Worm (Caenorhabditis elegans) whole organism, L4/young adult: ENCODE measurements around the gene F57H12.5.

Source experiments
- W03F9.2 ChIP-seq: fragments of 150-350 bp; optimal IDR thresholded peaks from 2 replicates; lab custom pipeline; 2014; ENCODE audit warnings: missing biosample characterization, missing genetic modification characterization
- dao-5 ChIP-seq: sonication (generic microtip); optimal IDR thresholded peaks from 2 replicates; lab custom pipeline; 2016; ENCODE audit warnings: missing genotype, missing genetic modification characterization, moderate library complexity, missing compliant biosample characterization
- him-1 ChIP-seq: sonication (generic microtip); optimal IDR thresholded peaks from 2 replicates; lab custom pipeline; 2016; ENCODE audit warnings: missing genotype, missing genetic modification reagents, missing genetic modification characterization, missing compliant biosample characterization

The F57H12.5 gene

DNA sequence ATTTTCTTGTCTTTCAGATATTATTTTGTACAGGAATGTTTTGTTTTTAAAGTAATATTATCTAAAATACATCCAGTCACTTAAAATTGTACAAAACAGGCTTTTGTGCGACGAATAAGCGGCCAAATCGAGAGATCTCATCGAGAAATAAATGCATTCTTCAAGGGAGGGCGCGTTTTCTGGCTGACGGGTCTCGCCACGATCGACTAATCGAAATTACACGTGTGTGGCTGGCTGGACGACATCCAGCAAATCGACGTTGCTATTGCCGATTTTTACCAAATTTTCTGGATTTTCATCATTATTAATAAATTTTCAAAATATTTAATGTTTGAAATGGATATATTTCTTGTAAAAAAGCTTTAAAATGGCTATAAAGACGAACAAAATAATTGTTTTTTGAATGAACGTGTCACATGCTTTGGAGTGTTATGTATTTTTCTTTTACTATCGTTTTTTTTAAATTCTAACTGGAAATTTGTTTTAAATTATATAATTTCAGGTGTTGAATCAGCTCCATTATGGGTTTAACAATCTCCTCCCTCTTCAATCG lies 15.0 kb downstream of the F57H12.5 start, which contains the start of gene arf-5:
arf-5 (plus strand) TSS at position 503 of the 553 bp plus-strand sequence.
- no peak for TF ChIP-seq dao-5 (tag; lab: Kevin White, UChicago)
- no peak for TF ChIP-seq him-1 (tag; lab: Kevin White, UChicago)
- no peak for TF ChIP-seq W03F9.2 (tag; lab: Kevin White, UChicago)

DNA sequence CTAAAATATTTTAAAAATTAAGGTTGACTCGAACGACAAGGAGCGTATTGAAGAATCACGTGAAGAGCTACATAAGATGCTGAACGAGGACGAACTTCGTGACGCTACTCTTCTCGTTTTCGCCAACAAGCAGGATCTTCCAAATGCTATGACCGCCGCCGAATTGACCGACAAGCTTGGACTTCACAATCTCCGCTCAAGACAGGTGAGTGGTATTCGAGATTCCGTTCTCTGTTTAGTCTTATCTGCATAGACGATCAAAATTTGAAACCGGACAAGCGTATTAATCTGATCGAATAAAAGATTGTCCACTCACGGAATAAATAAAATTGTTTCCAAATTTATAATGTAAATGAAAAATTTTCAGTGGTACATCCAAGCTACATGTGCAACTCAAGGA lies 15.9 kb downstream of the F57H12.5 start:
- TF ChIP-seq W03F9.2 (tag; lab: Kevin White, UChicago): no peak
- no peak for TF ChIP-seq dao-5 (tag; lab: Kevin White, UChicago)
- TF ChIP-seq him-1 (tag; lab: Kevin White, UChicago): no peak

DNA sequence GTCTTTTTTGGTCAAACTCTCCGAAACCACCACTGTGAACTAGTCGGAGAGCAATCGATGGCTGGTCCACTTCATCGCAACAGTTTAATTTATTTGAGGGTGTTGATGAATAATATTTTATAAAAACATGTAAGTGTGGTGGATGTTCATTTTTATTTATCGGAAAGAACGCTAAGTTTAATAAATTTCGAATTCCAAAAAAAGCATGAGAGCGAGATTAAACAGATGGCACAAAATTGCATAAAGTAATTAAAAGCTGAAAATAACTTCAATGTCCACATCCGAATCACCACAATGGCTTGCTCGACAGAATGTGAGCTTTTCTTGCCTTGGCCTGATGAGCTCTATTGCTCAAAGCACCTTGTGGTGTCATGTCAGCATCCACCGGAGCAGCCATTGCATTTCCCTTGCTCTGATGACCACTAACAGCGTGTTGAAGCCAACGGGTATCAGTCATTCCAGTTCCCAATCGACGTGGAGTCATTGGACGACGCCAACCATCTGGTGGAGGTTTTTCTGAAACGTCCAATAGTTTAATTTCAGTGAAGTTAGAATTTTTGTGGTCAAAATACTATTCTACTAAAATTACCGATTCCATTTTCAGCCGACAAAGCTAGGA lies 16.7 kb downstream of the F57H12.5 start:
- no peak for TF ChIP-seq him-1 (tag; lab: Kevin White, UChicago)
- TF ChIP-seq W03F9.2 (tag; lab: Kevin White, UChicago): no peak
- TF ChIP-seq dao-5 (tag; lab: Kevin White, UChicago): no peak

- TF ChIP-seq W03F9.2 (tag; lab: Kevin White, UChicago) (no peak), him-1 (tag; lab: Kevin White, UChicago) (no peak), dao-5 (tag; lab: Kevin White, UChicago) (no peak)
Observed at ce11 chrIV:7985737-7986136, 18.6 kb downstream of the F57H12.5 start.

- no peak for TF ChIP-seq W03F9.2 (tag; lab: Kevin White, UChicago)
- TF ChIP-seq dao-5 (tag; lab: Kevin White, UChicago): no peak
- TF ChIP-seq him-1 (tag; lab: Kevin White, UChicago): no peak
Observed at ce11 chrIV:7987083-7987482, 20.0 kb downstream of the F57H12.5 start, which contains the start of gene mec-17. TSS of gene mec-17 (minus strand) at chrIV:7987183.

DNA sequence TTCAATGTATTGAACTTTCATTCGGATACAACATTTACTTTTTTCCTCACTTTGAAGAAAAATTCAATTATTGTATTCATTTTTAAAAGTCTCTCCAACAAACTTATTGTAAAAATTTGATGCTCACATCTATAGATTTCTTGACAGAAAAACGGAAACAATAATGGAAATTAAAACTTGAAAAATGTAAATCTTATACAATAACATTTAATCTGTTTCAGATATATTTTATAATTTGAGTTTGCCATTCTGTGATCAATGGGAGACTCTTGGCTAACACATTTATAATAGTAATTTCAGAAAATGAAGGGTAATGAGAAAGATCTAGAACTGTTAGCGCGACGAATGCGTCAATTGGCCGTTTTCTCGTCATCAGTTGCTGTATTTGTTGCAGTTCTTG lies 21.3 kb downstream of the F57H12.5 start, which contains the start of gene col-115:
col-115 (plus strand) TSS at position 301 of the 400 bp plus-strand sequence.
- no peak for TF ChIP-seq dao-5 (tag; lab: Kevin White, UChicago)
- no peak for TF ChIP-seq him-1 (tag; lab: Kevin White, UChicago)
- no peak for TF ChIP-seq W03F9.2 (tag; lab: Kevin White, UChicago)

ce11 chrIV:7994715-7995114 lies 27.6 kb downstream of the F57H12.5 start:
- TF ChIP-seq dao-5 (tag; lab: Kevin White, UChicago): no peak
- no peak for TF ChIP-seq W03F9.2 (tag; lab: Kevin White, UChicago)
- no peak for TF ChIP-seq him-1 (tag; lab: Kevin White, UChicago)

DNA sequence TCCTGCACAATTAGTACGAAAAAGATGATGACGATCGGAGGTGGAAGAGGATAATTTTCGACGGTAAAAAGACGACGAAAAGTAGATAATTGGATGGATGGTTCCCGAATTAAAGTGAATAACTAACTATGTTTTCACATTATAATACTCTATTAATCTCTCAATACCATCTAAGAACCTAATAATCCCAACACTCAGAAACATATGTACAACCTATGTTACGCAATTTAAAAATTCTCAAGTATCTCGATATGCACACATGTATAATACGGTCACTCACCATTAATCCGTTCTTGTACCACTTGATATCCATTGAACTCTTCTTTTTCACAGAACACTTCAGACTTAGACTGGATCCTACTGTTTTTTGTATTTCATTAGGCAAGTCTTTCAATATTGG lies 33.7 kb downstream of the F57H12.5 start:
- no peak for TF ChIP-seq W03F9.2 (tag; lab: Kevin White, UChicago)
- TF ChIP-seq him-1 (tag; lab: Kevin White, UChicago): no peak
- TF ChIP-seq dao-5 (tag; lab: Kevin White, UChicago): no peak

DNA sequence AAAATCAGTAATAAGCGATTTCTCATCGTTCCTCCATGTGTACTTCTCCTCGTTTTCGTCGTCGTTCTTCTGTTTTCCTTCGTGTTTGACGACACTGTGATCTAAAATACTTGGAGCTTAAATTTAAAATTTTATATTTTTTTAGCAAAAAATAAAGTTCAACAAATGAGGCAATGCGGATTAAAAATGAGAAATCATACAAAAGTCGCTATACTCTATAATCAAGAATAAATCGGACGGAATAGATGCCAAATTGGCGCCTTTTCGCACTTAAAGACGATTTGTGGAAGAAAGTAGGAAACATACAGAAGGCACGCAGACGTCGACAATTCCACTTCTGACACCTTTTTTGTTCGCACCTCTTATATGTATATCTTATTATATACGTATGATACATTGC lies 36.9 kb downstream of the F57H12.5 start, which contains the start of gene rig-4:
rig-4 (minus strand) TSS at position 101 of the 400 bp plus-strand sequence.
- TF ChIP-seq dao-5 (tag; lab: Kevin White, UChicago) (no peak), him-1 (tag; lab: Kevin White, UChicago) (no peak), W03F9.2 (tag; lab: Kevin White, UChicago) (no peak)

ce11 chrIV:8005376-8005775 lies 38.3 kb downstream of the F57H12.5 start:
- TF ChIP-seq dao-5 (tag; lab: Kevin White, UChicago) (no peak), W03F9.2 (tag; lab: Kevin White, UChicago) (no peak), him-1 (tag; lab: Kevin White, UChicago) (no peak)

DNA sequence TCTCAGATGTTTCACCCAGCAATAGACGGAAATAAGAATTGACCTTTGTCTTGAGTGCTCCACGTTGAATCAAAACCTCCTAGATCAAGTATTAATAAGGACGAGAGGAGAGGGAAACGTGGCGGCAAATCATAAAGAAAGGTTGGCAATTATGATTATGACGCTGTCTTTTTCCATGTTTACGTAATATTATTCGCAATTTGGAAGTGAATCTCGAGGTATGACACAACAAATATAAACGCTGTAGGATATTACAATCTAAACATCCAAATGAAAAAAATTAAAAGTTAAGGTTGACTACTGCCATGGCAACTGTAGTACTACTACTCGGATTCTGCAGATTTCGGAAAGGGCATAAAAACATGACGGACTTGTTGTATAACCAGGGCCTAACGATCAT lies 39.1 kb downstream of the F57H12.5 start:
- TF ChIP-seq W03F9.2 (tag; lab: Kevin White, UChicago): no peak
- TF ChIP-seq him-1 (tag; lab: Kevin White, UChicago): no peak
- TF ChIP-seq dao-5 (tag; lab: Kevin White, UChicago): no peak

DNA sequence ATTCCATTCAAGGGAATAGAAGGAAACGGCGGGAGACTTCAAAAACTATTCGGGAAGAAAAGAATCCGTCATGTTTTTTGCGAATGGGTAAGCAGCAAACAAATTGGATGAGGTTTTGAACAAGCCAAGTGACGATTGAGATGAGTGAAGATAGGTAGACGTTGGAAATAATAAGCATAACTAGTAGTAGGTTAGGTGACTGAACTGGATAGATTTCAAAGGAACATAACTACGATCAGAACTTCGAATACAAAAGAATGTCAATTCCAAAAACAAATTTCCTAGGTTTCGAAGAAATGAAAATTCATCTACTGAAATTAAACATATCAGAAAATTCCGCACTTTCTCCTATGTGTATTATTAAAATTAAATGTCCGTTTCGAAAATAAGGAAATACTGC lies 40.4 kb downstream of the F57H12.5 start:
- TF ChIP-seq W03F9.2 (tag; lab: Kevin White, UChicago) (no peak), dao-5 (tag; lab: Kevin White, UChicago) (no peak), him-1 (tag; lab: Kevin White, UChicago) (no peak)

- TF ChIP-seq him-1 (tag; lab: Kevin White, UChicago) (no peak), W03F9.2 (tag; lab: Kevin White, UChicago) (no peak), dao-5 (tag; lab: Kevin White, UChicago) (no peak)
Observed at ce11 chrIV:8008137-8008536, 41.0 kb downstream of the F57H12.5 start.

- TF ChIP-seq W03F9.2 (tag; lab: Kevin White, UChicago): no peak
- no peak for TF ChIP-seq dao-5 (tag; lab: Kevin White, UChicago)
- TF ChIP-seq him-1 (tag; lab: Kevin White, UChicago): no peak
Observed at ce11 chrIV:8009374-8009773, 42.3 kb downstream of the F57H12.5 start.
